Fruit fly (Drosophila melanogaster): Measurements from ENCODE around the gene mei-217.

mei-217 gene

dm6 chrX:17147983-17148637, 5.3 kb upstream of the mei-217 start, which contains the start of gene RpS5a (continued):
- TF ChIP-seq ro (GFP tag; IDR thresholded peaks at IDR 0.05) (0 out of 2 replicates have a peak, but pooled peaks have one; percentile 25), Hsf (GFP tag; optimal IDR thresholded peaks at IDR 0.05) (peak; percentile 78), CG1832 (GFP tag; optimal IDR thresholded peaks at IDR 0.05) (no peak), CG13894 (tag; optimal IDR thresholded peaks at IDR 0.05) (peak; percentile 58), ind (GFP tag; optimal IDR thresholded peaks at IDR 0.05) (peak; percentile 74), CG18619 (GFP tag; optimal IDR thresholded peaks at IDR 0.05) (peak; percentile 90), lmd (GFP tag; IDR thresholded peaks at IDR 0.05) (peak; percentile 69), tna (GFP tag; IDR thresholded peaks at IDR 0.05; ENCODE audit: partially characterized antibody) (peak; percentile 59; the same call in 1 of the 2 replicates), CG2678 (tag; optimal IDR thresholded peaks at IDR 0.05) (peak; percentile 67), sqz (GFP tag; optimal IDR thresholded peaks at IDR 0.05) (peak; percentile 64), pita (GFP tag; optimal IDR thresholded peaks at IDR 0.05) (no peak), Ssrp (tag; optimal IDR thresholded peaks at IDR 0.05) (peak; percentile 38), CG18011 (GFP tag; optimal IDR thresholded peaks at IDR 0.05) (peak; percentile 59), CG12744 (GFP tag; optimal IDR thresholded peaks at IDR 0.05) (peak; percentile 44), Hr39 (optimal IDR thresholded peaks at IDR 0.05) (no peak), CG5245 (GFP tag; optimal IDR thresholded peaks at IDR 0.05) (peak; percentile 61), psq (GFP tag; optimal IDR thresholded peaks at IDR 0.05) (no peak), gsb-n (tag; optimal IDR thresholded peaks at IDR 0.05) (peak; percentile 66), Elba2 (GFP tag; optimal IDR thresholded peaks at IDR 0.05) (peak; percentile 25), CG4730 (GFP tag; IDR thresholded peaks at IDR 0.05) (peak; percentile 57), Nf-YA (GFP tag; IDR thresholded peaks at IDR 0.05) (peak; percentile 50; the same call in 1 of the 2 replicates), sob (GFP tag; IDR thresholded peaks at IDR 0.05) (peak; percentile 78), Bgb (GFP tag; IDR thresholded peaks at IDR 0.05; ENCODE audit: partially characterized antibody) (peak; percentile 76), Six4 (GFP tag; optimal IDR thresholded peaks at IDR 0.05) (peak; percentile 45), Fer2 (tag; optimal IDR thresholded peaks at IDR 0.05) (peak; percentile 17), CG32772 (GFP tag; IDR thresholded peaks at IDR 0.05) (peak; percentile 60), Drgx (GFP tag; IDR thresholded peaks at IDR 0.05) (peak; percentile 26; the same call in 1 of the 2 replicates), CG18599 (GFP tag; optimal IDR thresholded peaks at IDR 0.05) (peak; percentile 85), CG32532 (GFP tag; IDR thresholded peaks at IDR 0.05) (peak; percentile 79), lov (optimal IDR thresholded peaks at IDR 0.05) (no peak), lov (GFP tag; IDR thresholded peaks at IDR 0.05) (peak; percentile 85), CG1024 (GFP tag; IDR thresholded peaks at IDR 0.05) (peak; percentile 75), CG9932 (GFP tag; IDR thresholded peaks at IDR 0.05) (peak; percentile 77), tgo (GFP tag; IDR thresholded peaks at IDR 0.05) (peak; percentile 62), Sry-δ (GFP tag; optimal IDR thresholded peaks at IDR 0.05) (peak; percentile 77), CG12071 (GFP tag; optimal IDR thresholded peaks at IDR 0.05) (peak; percentile 84), CG2120 (GFP tag; optimal IDR thresholded peaks at IDR 0.05) (peak; percentile 65), otp (GFP tag; IDR thresholded peaks at IDR 0.05) (peak; percentile 79), org-1 (GFP tag; optimal IDR thresholded peaks at IDR 0.05) (peak; percentile 74), CG10462 (GFP tag; optimal IDR thresholded peaks at IDR 0.05) (peak; percentile 36), ac (GFP tag; optimal IDR thresholded peaks at IDR 0.05) (peak; percentile 60), slp2 (GFP tag; optimal IDR thresholded peaks at IDR 0.05) (peak; percentile 79), h (optimal IDR thresholded peaks at IDR 0.05) (no peak), Dad (GFP tag; optimal IDR thresholded peaks at IDR 0.05) (peak; percentile 75), pnt (GFP tag; optimal IDR thresholded peaks at IDR 0.05) (peak; percentile 59), sd (tag; optimal IDR thresholded peaks at IDR 0.05) (no peak), kni (GFP tag; optimal IDR thresholded peaks at IDR 0.05) (peak; percentile 93), luna (GFP tag; optimal IDR thresholded peaks at IDR 0.05) (peak; percentile 69), CG5953 (GFP tag; IDR thresholded peaks at IDR 0.05) (no peak), CG11723 (GFP tag; optimal IDR thresholded peaks at IDR 0.05) (peak; percentile 83), CG33557 (GFP tag; optimal IDR thresholded peaks at IDR 0.05) (peak; percentile 73)
